Fruit fly (Drosophila melanogaster): ENCODE results near the gene CG31637.

DNA sequence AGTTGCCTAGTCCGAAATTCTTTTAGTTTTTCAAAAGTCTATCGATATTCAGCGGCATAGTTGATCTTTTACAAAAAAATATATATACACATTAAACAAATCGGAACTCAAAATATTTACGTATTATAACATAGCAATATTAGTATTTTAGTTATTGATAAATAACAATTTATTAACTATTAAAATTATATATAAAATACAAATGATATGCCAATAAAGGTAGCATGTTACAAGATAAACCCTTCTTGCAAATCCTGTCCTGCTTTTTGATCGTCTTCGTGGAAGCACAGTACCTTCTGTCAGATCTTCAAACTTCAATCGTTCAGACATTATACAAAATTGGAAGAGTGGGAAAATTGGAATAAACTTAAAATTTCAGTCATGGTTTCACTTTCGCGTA lies 1.7 kb upstream of the CG31637 start, which contains the start of gene CG9550:
- no peak for TF ChIP-seq CG8478 (optimal IDR thresholded peaks at IDR 0.05)
- TF ChIP-seq CTCF (optimal IDR thresholded peaks at IDR 0.05) = no peak

Data from S2 (cell line).